Worm (Caenorhabditis elegans) whole organism, dauer: ENCODE measurements around the gene fut-4.

Experiments used
- unc-62 ChIP-seq: sonication (generic microtip); optimal IDR thresholded peaks from 2 replicates; lab custom pipeline; 2017; ENCODE audit warnings: missing biosample characterization, missing genetic modification reagents, missing genetic modification characterization

fut-4 gene

ce11 chrII:2783380-2783779, 39.0 kb downstream of the fut-4 start:
- no peak for TF ChIP-seq unc-62 (GFP tag; lab: Kevin White, UChicago)

- TF ChIP-seq unc-62 (GFP tag; lab: Kevin White, UChicago), result no peak
These were observed 41.0 kb downstream of the fut-4 start, which contains the start of gene F08D12.2 for ce11 chrII:2781355-2781754. Gene F08D12.2, plus strand, starts transcription at chrII:2781655.

DNA sequence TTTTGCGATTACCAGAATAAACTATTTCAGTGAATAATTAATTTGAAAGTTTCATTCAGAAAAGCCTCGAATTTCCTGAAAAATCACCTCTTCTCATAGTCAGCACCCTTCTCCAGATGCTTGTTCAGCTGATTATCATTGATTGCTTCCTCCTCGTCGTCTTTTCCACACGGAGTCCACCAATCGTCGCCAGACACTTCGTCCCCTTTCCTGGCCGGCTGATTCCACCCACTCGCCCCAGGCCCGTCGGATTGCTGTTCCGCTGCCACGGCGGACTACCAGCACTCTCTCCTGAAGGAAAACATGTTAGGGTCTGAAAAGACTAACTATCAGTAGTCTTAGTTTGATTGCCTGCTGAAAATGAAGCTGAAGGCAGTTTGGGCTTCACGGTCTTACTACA, 41.5 kb downstream of the fut-4 start:
- TF ChIP-seq unc-62 (GFP tag; lab: Kevin White, UChicago), result no peak

- no peak for TF ChIP-seq unc-62 (GFP tag; lab: Kevin White, UChicago)
These were observed 43.1 kb downstream of the fut-4 start, which contains the start of gene F08D12.3 for ce11 chrII:2779253-2779652. Gene F08D12.3, plus strand, starts transcription at chrII:2779553.

- TF ChIP-seq unc-62 (GFP tag; lab: Kevin White, UChicago), result no peak
These were observed 44.5 kb downstream of the fut-4 start, which contains the start of gene F08D12.4 for ce11 chrII:2777846-2778245. Gene F08D12.4, plus strand, starts transcription at chrII:2778146.

DNA sequence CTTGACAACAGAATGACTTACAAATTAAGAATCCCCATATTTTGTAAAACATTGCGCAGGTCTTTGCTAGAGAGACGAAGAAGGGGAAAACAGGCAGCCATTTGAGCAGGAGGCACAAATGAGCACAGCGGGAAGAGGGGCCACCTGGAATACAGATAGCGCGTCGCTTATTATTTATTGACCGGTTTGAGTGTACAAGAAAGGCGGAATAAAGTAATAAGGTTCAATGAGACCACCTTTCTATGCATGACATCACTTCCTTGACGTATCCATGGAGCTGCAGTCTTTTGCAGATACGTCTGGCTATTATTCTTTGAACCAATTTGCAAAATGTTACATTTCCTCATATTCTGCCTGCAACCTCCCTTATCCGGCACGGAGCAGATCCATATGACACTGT, 47.4 kb downstream of the fut-4 start, which contains the start of gene fbxb-111:
Gene fbxb-111, minus strand, starts transcription at position 101 of the 400 bp plus-strand sequence.
- no peak for TF ChIP-seq unc-62 (GFP tag; lab: Kevin White, UChicago)

DNA sequence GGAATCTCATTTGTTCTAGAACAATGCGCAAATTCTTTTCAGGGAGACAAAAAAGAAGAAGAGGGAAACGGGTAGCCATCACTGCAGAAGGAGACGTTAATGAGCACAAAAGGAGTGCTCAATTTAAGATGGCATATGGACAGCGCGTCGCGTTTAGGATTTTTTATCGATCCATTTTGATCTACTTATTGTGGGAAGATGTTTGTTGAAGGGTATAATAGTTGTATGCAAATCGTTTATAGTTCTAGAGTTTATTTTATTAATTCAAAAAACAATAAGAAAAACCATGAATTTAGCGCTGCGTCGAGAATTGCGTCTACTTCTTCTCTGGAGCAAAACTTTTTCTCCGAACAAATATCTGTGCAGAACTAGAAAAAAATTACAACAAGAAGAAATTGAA, 48.8 kb downstream of the fut-4 start, which contains the start of gene sdz-9:
Gene sdz-9, minus strand, starts transcription at position 101 of the 400 bp plus-strand sequence.
- no peak for TF ChIP-seq unc-62 (GFP tag; lab: Kevin White, UChicago)

ce11 chrII:2772166-2772565, 50.2 kb downstream of the fut-4 start, which contains the start of gene sdz-10:
Gene sdz-10, minus strand, starts transcription at chrII:2772266.
- no peak for TF ChIP-seq unc-62 (GFP tag; lab: Kevin White, UChicago)

- no peak for TF ChIP-seq unc-62 (GFP tag; lab: Kevin White, UChicago)
These were observed 51.5 kb downstream of the fut-4 start, which contains the start of gene fbxb-105 for ce11 chrII:2770788-2771187. Gene fbxb-105, minus strand, starts transcription at chrII:2770888.
